Fruit fly (Drosophila melanogaster) whole organism, adult: ENCODE results near the gene CG5758.

ENCODE experiments used
- Clk ChIP-seq: fragments of 200-800 bp; sonication (Bioruptor generic); optimal IDR thresholded peaks from 2 replicates; lab custom pipeline; 2017; ENCODE audit warnings: missing biosample characterization, missing genetic modification characterization
- toe ChIP-seq: fragments of 200-800 bp; sonication (Bioruptor generic); optimal IDR thresholded peaks from 2 replicates; lab custom pipeline; 2016; ENCODE audit warnings: missing biosample characterization, missing genetic modification characterization

- TF ChIP-seq toe: no peak
- TF ChIP-seq Clk (GFP tag; lab: Kevin White, UChicago): no peak
These were observed 7.4 kb upstream of the CG5758 start for dm6 chr2L:18112435-18112834.
